4 worm cellular contexts compared by ENCODE assay signal in the genomic region with DNA sequence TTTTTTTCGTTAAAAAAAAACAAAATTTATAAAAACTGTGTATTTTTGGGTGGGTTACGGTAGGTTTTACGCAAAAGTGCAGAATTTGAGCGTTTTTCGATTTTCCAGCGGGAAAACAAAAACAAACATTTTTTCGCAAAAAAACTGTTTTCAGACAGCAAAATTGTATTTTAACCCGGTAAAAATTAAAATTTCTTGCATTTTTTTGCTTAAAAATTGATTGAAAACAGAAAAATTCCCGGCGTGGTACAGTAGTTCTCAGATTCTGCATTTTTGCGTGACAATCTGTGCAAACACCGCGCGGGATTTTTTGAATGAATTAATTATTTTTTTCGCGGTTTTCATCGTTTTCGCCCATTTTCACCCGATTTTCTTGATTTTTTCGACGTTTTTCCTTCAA.
A peak's percentile ranks its signal among the peaks of the same experiment; 100 is the strongest.
TF ChIP-seq lines count a peak whose summit lies in the region.

No protein-coding gene starts in this region.

TF ChIP-seq in whole organism, L1 larva, 84 proteins besides CTCF, POLR2A, EP300 and RAD21 (continues in another document):
- no peak for TF ChIP-seq lir-3 (tag; optimal IDR thresholded peaks at IDR 0.05; lab: Kevin White, UChicago; ENCODE audit: poor library complexity)
- no peak for TF ChIP-seq ztf-4 (tag; optimal IDR thresholded peaks at IDR 0.05; lab: Kevin White, UChicago)
- TF ChIP-seq efl-1 (optimal IDR thresholded peaks at IDR 0.05; lab: Kevin White, UChicago): no peak
- peak in 1 of 2 experiments; percentile 3 for TF ChIP-seq efl-1 (GFP tag; optimal IDR thresholded peaks at IDR 0.05 in 1 of 2; lab: Kevin White, UChicago)
- no peak for TF ChIP-seq nhr-77 (tag; optimal IDR thresholded peaks at IDR 0.05; lab: Kevin White, UChicago)
- TF ChIP-seq snpc-4 (tag; optimal IDR thresholded peaks at IDR 0.05; lab: Kevin White, UChicago): no peak
- no peak for TF ChIP-seq elt-3 (tag; optimal IDR thresholded peaks at IDR 0.05; lab: Kevin White, UChicago)
- peak in 1 of 2 experiments; percentile 28 for TF ChIP-seq lsy-2 (tag; optimal IDR thresholded peaks at IDR 0.05; lab: Kevin White, UChicago)
- peak; percentile 5 for TF ChIP-seq F16B12.6 (tag; optimal IDR thresholded peaks at IDR 0.05; lab: Kevin White, UChicago)
- no peak for TF ChIP-seq mep-1 (tag; optimal IDR thresholded peaks at IDR 0.05; lab: Kevin White, UChicago)
- TF ChIP-seq mef-2 (tag; optimal IDR thresholded peaks at IDR 0.05; lab: Kevin White, UChicago): no peak
- no peak for TF ChIP-seq efl-3 (GFP tag; optimal IDR thresholded peaks at IDR 0.05; lab: Kevin White, UChicago)
- TF ChIP-seq tlp-1 (tag; optimal IDR thresholded peaks at IDR 0.05; lab: Kevin White, UChicago): no peak
- no peak for TF ChIP-seq nhr-12 (tag; optimal IDR thresholded peaks at IDR 0.05; lab: Kevin White, UChicago)
- no peak for TF ChIP-seq aha-1 (tag; optimal IDR thresholded peaks at IDR 0.05; lab: Kevin White, UChicago)
- no peak for TF ChIP-seq ceh-8 (GFP tag; optimal IDR thresholded peaks at IDR 0.05; lab: Kevin White, UChicago)
- no peak for TF ChIP-seq nhr-71 (tag; optimal IDR thresholded peaks at IDR 0.05; lab: Kevin White, UChicago)
- TF ChIP-seq nhr-237 (tag; optimal IDR thresholded peaks at IDR 0.05; lab: Kevin White, UChicago): no peak
- TF ChIP-seq isw-1 (GFP tag; IDR thresholded peaks at IDR 0.05; lab: Robert Waterston, UW): no peak
- TF ChIP-seq ztf-11 (tag; optimal IDR thresholded peaks at IDR 0.05; lab: Kevin White, UChicago): no peak
- no peak for TF ChIP-seq unc-86 (tag; optimal IDR thresholded peaks at IDR 0.05; lab: Kevin White, UChicago)
- no peak for TF ChIP-seq hlh-17 (GFP tag; optimal IDR thresholded peaks at IDR 0.05; lab: Kevin White, UChicago; ENCODE audit: borderline replicate concordance)

TF ChIP-seq in whole organism, L4 larva, 104 proteins besides CTCF, POLR2A, EP300 and RAD21:
- peak in 1 of 2 experiments; percentile 53 for TF ChIP-seq lsy-2 (tag; optimal IDR thresholded peaks at IDR 0.05; lab: Kevin White, UChicago)
- TF ChIP-seq lir-3 (tag; optimal IDR thresholded peaks at IDR 0.05; lab: Kevin White, UChicago): no peak
- TF ChIP-seq Y48G9A.11 (GFP tag; IDR thresholded peaks at IDR 0.05; lab: Robert Waterston, UW): 0 out of 2 replicates have a peak, but pooled peaks have one; percentile 32
- peak; percentile 85 for TF ChIP-seq aha-1 (tag; lab: Kevin White, UChicago)
- TF ChIP-seq rbr-2 (tag; optimal IDR thresholded peaks at IDR 0.05; lab: Kevin White, UChicago): no peak
- TF ChIP-seq unc-130 (GFP tag; optimal IDR thresholded peaks at IDR 0.05; lab: Kevin White, UChicago): peak; percentile 59

TF ChIP-seq in whole organism, mixed stage, embryonic, 35 proteins besides CTCF, POLR2A, EP300 and RAD21:
- TF ChIP-seq lsy-2 (tag; optimal IDR thresholded peaks at IDR 0.05; lab: Kevin White, UChicago) (peak; percentile 43), mep-1 (tag; optimal IDR thresholded peaks at IDR 0.05; lab: Kevin White, UChicago) (no peak)

TF ChIP-seq in whole organism, young adult, 124 proteins besides CTCF, POLR2A, EP300 and RAD21:
- peak; percentile 73 for TF ChIP-seq D2030.7 (GFP tag; IDR thresholded peaks at IDR 0.05; lab: Robert Waterston, UW)
- TF ChIP-seq tlf-1 (GFP tag; optimal IDR thresholded peaks at IDR 0.05; lab: Kevin White, UChicago): peak; percentile 53
- TF ChIP-seq B0019.2 (GFP tag; conservative IDR thresholded peaks at IDR 0.05; lab: Robert Waterston, UW): peak; percentile 83
- TF ChIP-seq mxl-1 (tag; optimal IDR thresholded peaks at IDR 0.05; lab: Kevin White, UChicago): no peak
- peak; percentile 33 for TF ChIP-seq tbp1 (GFP tag; optimal IDR thresholded peaks at IDR 0.05; lab: Kevin White, UChicago)
- no peak for TF ChIP-seq egrh-3 (GFP tag; IDR thresholded peaks at IDR 0.05; lab: Robert Waterston, UW)
- TF ChIP-seq unc-130 (GFP tag; optimal IDR thresholded peaks at IDR 0.05; lab: Kevin White, UChicago): peak; percentile 55
- TF ChIP-seq nhr-27 (tag; optimal IDR thresholded peaks at IDR 0.05; lab: Kevin White, UChicago): no peak
- peak; percentile 90 for TF ChIP-seq madf-6 (GFP tag; IDR thresholded peaks at IDR 0.05; lab: Robert Waterston, UW)
- TF ChIP-seq F57A8.1 (GFP tag; optimal IDR thresholded peaks at IDR 0.05; lab: Kevin White, UChicago): no peak
- TF ChIP-seq rpc-1 (optimal IDR thresholded peaks at IDR 0.05; lab: Kevin White, UChicago): no peak
- no peak for TF ChIP-seq rpc-1 (tag; optimal IDR thresholded peaks at IDR 0.05; lab: Kevin White, UChicago)
- no peak for TF ChIP-seq C17E4.6 (GFP tag; IDR thresholded peaks at IDR 0.05; lab: Robert Waterston, UW)
- TF ChIP-seq snpc-1.3 (tag; optimal IDR thresholded peaks at IDR 0.05; lab: Kevin White, UChicago; ENCODE audit: insufficient read depth): peak; percentile 24
- no peak for TF ChIP-seq hlh-12 (tag; optimal IDR thresholded peaks at IDR 0.05; lab: Kevin White, UChicago)
- TF ChIP-seq dox-1 (GFP tag; IDR thresholded peaks at IDR 0.05; lab: Robert Waterston, UW): peak; percentile 25; the same call in 1 of the 2 replicates
- peak; percentile 59 for TF ChIP-seq lin-54 (GFP tag; optimal IDR thresholded peaks at IDR 0.05; lab: Kevin White, UChicago)
- no peak for TF ChIP-seq F23B12.7 (tag; optimal IDR thresholded peaks at IDR 0.05; lab: Kevin White, UChicago; ENCODE audit: insufficient read depth)
- TF ChIP-seq dpl-1 (GFP tag; optimal IDR thresholded peaks at IDR 0.05; lab: Kevin White, UChicago): peak; percentile 54
- peak; percentile 91 for TF ChIP-seq lsl-1 (GFP tag; optimal IDR thresholded peaks at IDR 0.05; lab: Kevin White, UChicago)
- TF ChIP-seq efl-1 (GFP tag; optimal IDR thresholded peaks at IDR 0.05; lab: Kevin White, UChicago): peak; percentile 87
- TF ChIP-seq F33H1.4 (GFP tag; IDR thresholded peaks at IDR 0.05; lab: Robert Waterston, UW): peak; percentile 66
- no peak for TF ChIP-seq K12H6.12 (tag; optimal IDR thresholded peaks at IDR 0.05; lab: Kevin White, UChicago)
- TF ChIP-seq athp-1 (tag; optimal IDR thresholded peaks at IDR 0.05; lab: Kevin White, UChicago): peak; percentile 47
- TF ChIP-seq ceh-91 (GFP tag; IDR thresholded peaks at IDR 0.05; lab: Robert Waterston, UW): peak; percentile 78
- TF ChIP-seq ceh-40 (GFP tag; IDR thresholded peaks at IDR 0.05; lab: Robert Waterston, UW): no peak
- TF ChIP-seq hsf-1 (GFP tag; IDR thresholded peaks at IDR 0.05; lab: Robert Waterston, UW): peak; percentile 22; the same call in 1 of the 2 replicates
- TF ChIP-seq madf-8 (GFP tag; conservative IDR thresholded peaks at IDR 0.05; lab: Robert Waterston, UW): peak; percentile 81
- peak; percentile 75 for TF ChIP-seq xnd-1 (tag; optimal IDR thresholded peaks at IDR 0.05; lab: Kevin White, UChicago)
- TF ChIP-seq pbrm-1 (GFP tag; IDR thresholded peaks at IDR 0.05; lab: Robert Waterston, UW): 0 out of 2 replicates have a peak, but pooled peaks have one; percentile 26
- TF ChIP-seq mcd-1 (GFP tag; IDR thresholded peaks at IDR 0.05; lab: Robert Waterston, UW): peak; percentile 25; the same call in 1 of the 2 replicates
TF ChIP-seq in whole organism, young adult: peak in this region for 20.
